Worm (Caenorhabditis elegans) whole organism, mixed stage, embryonic: ENCODE measurements around the gene cox-5A.

Experiments used
- ceh-83 ChIP-seq: fragments of 200-800 bp; sonication (Bioruptor generic); optimal IDR thresholded peaks from 2 replicates; lab custom pipeline; 2018; ENCODE audit warnings: mild to moderate bottlenecking, missing genetic modification characterization, missing compliant biosample characterization
- cnd-1 ChIP-seq: fragments of 200-800 bp; sonication (Bioruptor generic); optimal IDR thresholded peaks from 2 replicates; lab custom pipeline; 2018; ENCODE audit warnings: mild to moderate bottlenecking, missing genetic modification characterization, missing compliant biosample characterization
- elt-1 ChIP-seq: sonication (generic microtip); optimal IDR thresholded peaks from 2 replicates; lab custom pipeline; 2017; ENCODE audit warnings: missing genetic modification characterization, mild to moderate bottlenecking, missing compliant biosample characterization, antibody characterized with exemption, moderate library complexity, borderline replicate concordance; ENCODE audit not compliant: insufficient read depth
- mep-1 ChIP-seq: fragments of 150-350 bp; optimal IDR thresholded peaks from 2 replicates; lab custom pipeline; 2017; ENCODE audit warnings: missing biosample characterization, missing genetic modification reagents, missing genetic modification characterization, inconsistent platforms
- nhr-12 ChIP-seq: fragments of 150-350 bp; optimal IDR thresholded peaks from 2 replicates; lab custom pipeline; 2014; ENCODE audit warnings: missing biosample characterization, missing genetic modification characterization
- pha-4 ChIP-seq: fragments of 150-350 bp; optimal IDR thresholded peaks from 2 replicates; lab custom pipeline; 2018; ENCODE audit warnings: missing biosample characterization, missing genetic modification reagents, missing genetic modification characterization

- TF ChIP-seq pha-4 (no peak), cnd-1 (tag; lab: Kevin White, UChicago) (no peak), elt-1 (no peak), nhr-12 (tag; lab: Kevin White, UChicago) (no peak), ceh-83 (no peak), mep-1 (tag; lab: Kevin White, UChicago) (no peak)
Observed at ce11 chrIII:12917852-12918251, 12.6 kb downstream of the cox-5A start.
